Worm (Caenorhabditis elegans) whole organism, young adult: ENCODE results near the gene D1054.1.
A peak's percentile ranks its signal among the peaks of the same experiment; 100 is the strongest.

ENCODE experiments used
- D2030.7 ChIP-seq: fragments of 200-800 bp; sonication (Bioruptor generic); IDR thresholded peaks from 2 replicates; pipeline ENCODE4 v1.3.6; 2022; ENCODE audit warnings: missing genetic modification reagents, missing genetic modification characterization, missing compliant biosample characterization
- F22D6.2 ChIP-seq: sonication (generic microtip); optimal IDR thresholded peaks from 2 replicates; lab custom pipeline; 2016; ENCODE audit warnings: mild to moderate bottlenecking, missing genetic modification characterization, missing compliant biosample characterization
- F23B12.7 ChIP-seq: sonication (generic microtip); optimal IDR thresholded peaks from 2 replicates; lab custom pipeline; 2017; ENCODE audit warnings: missing genetic modification characterization, mild to moderate bottlenecking, missing compliant biosample characterization, antibody characterized with exemption, moderate library complexity; ENCODE audit not compliant: insufficient read depth
- F37B4.10 ChIP-seq: fragments of 200-800 bp; sonication (Bioruptor generic); IDR thresholded peaks from 2 replicates; pipeline ENCODE4 v1.3.6; 2022; ENCODE audit warnings: missing genetic modification characterization, missing compliant biosample characterization
- Y53G8AR.9 ChIP-seq: fragments of 200-800 bp; sonication (Bioruptor generic); conservative IDR thresholded peaks from 2 replicates; pipeline ENCODE4 v1.3.6; 2022; ENCODE audit warnings: missing genetic modification reagents, missing genetic modification characterization, missing compliant biosample characterization
- Y56A3A.18 ChIP-seq: fragments of 200-800 bp; sonication (Bioruptor generic); IDR thresholded peaks from 2 replicates; pipeline ENCODE4 v1.3.6; 2022; ENCODE audit warnings: missing genetic modification reagents, missing genetic modification characterization, missing compliant biosample characterization
- Y67H2A.10 ChIP-seq: fragments of 200-800 bp; sonication (Bioruptor generic); conservative IDR thresholded peaks from 2 replicates; pipeline ENCODE4 v1.3.6; 2022; ENCODE audit warnings: missing genetic modification reagents, missing genetic modification characterization, missing compliant biosample characterization
- Y95B8A.8 ChIP-seq: fragments of 200-800 bp; sonication (Bioruptor generic); IDR thresholded peaks from 2 replicates; pipeline ENCODE4 v1.3.6; 2022; ENCODE audit warnings: missing genetic modification reagents, missing genetic modification characterization, missing compliant biosample characterization
- aptf-2 ChIP-seq: fragments of 200-800 bp; sonication (Bioruptor generic); conservative IDR thresholded peaks from 2 replicates; pipeline ENCODE4 v1.3.6; 2022; ENCODE audit warnings: missing genetic modification reagents, missing genetic modification characterization, missing compliant biosample characterization
- aptf-3 ChIP-seq: fragments of 200-800 bp; sonication (Bioruptor generic); IDR thresholded peaks from 2 replicates; pipeline ENCODE4 v1.3.6; 2022; ENCODE audit warnings: missing genetic modification characterization, missing compliant biosample characterization
- athp-1 ChIP-seq: sonication (generic microtip); optimal IDR thresholded peaks from 2 replicates; lab custom pipeline; 2017; ENCODE audit warnings: mild to moderate bottlenecking, missing genetic modification characterization, missing compliant biosample characterization
- attf-6 ChIP-seq: fragments of 200-800 bp; sonication (Bioruptor generic); IDR thresholded peaks from 2 replicates; pipeline ENCODE4 v1.3.6; 2022; ENCODE audit warnings: missing genetic modification reagents, missing genetic modification characterization, missing compliant biosample characterization
- bed-2 ChIP-seq: fragments of 200-800 bp; sonication (Bioruptor generic); IDR thresholded peaks from 2 replicates; pipeline ENCODE4 v1.3.6; 2022; ENCODE audit warnings: missing genetic modification reagents, missing genetic modification characterization, missing compliant biosample characterization
- ccch-3 ChIP-seq: fragments of 200-800 bp; sonication (Bioruptor generic); optimal IDR thresholded peaks from 2 replicates; lab custom pipeline; 2018; ENCODE audit warnings: mild to moderate bottlenecking, missing genetic modification characterization, missing compliant biosample characterization
- cebp-2 ChIP-seq: fragments of 200-800 bp; sonication (Bioruptor generic); IDR thresholded peaks from 2 replicates; pipeline ENCODE4 v1.3.6; 2022; ENCODE audit warnings: missing genetic modification characterization, missing compliant biosample characterization
- ceh-100 ChIP-seq: fragments of 200-800 bp; sonication (Bioruptor generic); IDR thresholded peaks from 2 replicates; pipeline ENCODE4 v1.3.6; 2022; ENCODE audit warnings: missing genetic modification reagents, missing genetic modification characterization, missing compliant biosample characterization
- ceh-58 ChIP-seq: fragments of 200-800 bp; sonication (Bioruptor generic); IDR thresholded peaks from 2 replicates; pipeline ENCODE4 v1.3.6; 2022; ENCODE audit warnings: missing genetic modification characterization, missing compliant biosample characterization
- ceh-79 ChIP-seq: sonication (generic microtip); optimal IDR thresholded peaks from 2 replicates; lab custom pipeline; 2017; ENCODE audit warnings: mild to moderate bottlenecking, missing genetic modification characterization, missing compliant biosample characterization
- dox-1 ChIP-seq: fragments of 200-800 bp; sonication (Bioruptor generic); IDR thresholded peaks from 2 replicates; pipeline ENCODE4 v1.3.6; 2022; ENCODE audit warnings: missing genetic modification reagents, missing genetic modification characterization, missing compliant biosample characterization
- egl-18 ChIP-seq: fragments of 200-800 bp; sonication (Bioruptor generic); IDR thresholded peaks from 2 replicates; pipeline ENCODE4 v1.3.6; 2022; ENCODE audit warnings: missing genetic modification reagents, missing genetic modification characterization, missing compliant biosample characterization
- ets-4 ChIP-seq: fragments of 200-800 bp; sonication (Bioruptor generic); optimal IDR thresholded peaks from 2 replicates; lab custom pipeline; 2018; ENCODE audit warnings: mild to moderate bottlenecking, missing genetic modification characterization, missing compliant biosample characterization
- fkh-3 ChIP-seq: sonication (generic microtip); optimal IDR thresholded peaks from 2 replicates; lab custom pipeline; 2016; ENCODE audit warnings: mild to moderate bottlenecking, missing genetic modification characterization, missing compliant biosample characterization
- him-1 ChIP-seq: sonication (generic microtip); optimal IDR thresholded peaks from 2 replicates; lab custom pipeline; 2016; ENCODE audit warnings: missing genotype, missing genetic modification reagents, missing genetic modification characterization, missing compliant biosample characterization
- hmg-20 ChIP-seq: fragments of 200-800 bp; sonication (Bioruptor generic); IDR thresholded peaks from 2 replicates; pipeline ENCODE4 v1.3.6; 2022; ENCODE audit warnings: missing genetic modification reagents, missing genetic modification characterization, missing compliant biosample characterization
- hrde-1 ChIP-seq: sonication (generic microtip); optimal IDR thresholded peaks from 2 replicates; lab custom pipeline; 2016; ENCODE audit warnings: missing genetic modification characterization, mild to moderate bottlenecking, missing compliant biosample characterization, moderate library complexity, missing genotype, missing genetic modification reagents, borderline replicate concordance
- let-607 ChIP-seq, 2 experiments: fragments of 200-800 bp in 1 of 2; sonication (Bioruptor generic) in 1 of 2; sonication (generic microtip) in 1 of 2; optimal IDR thresholded peaks; 2 replicates each; lab custom pipeline; 2016 to 2018; ENCODE audit warnings: mild to moderate bottlenecking in 2 of 2, missing compliant biosample characterization in 2 of 2, missing genetic modification characterization in 2 of 2, moderate library complexity in 2 of 2, missing genotype in 1 of 2
- lin-26 ChIP-seq: fragments of 200-800 bp; sonication (Bioruptor generic); IDR thresholded peaks from 2 replicates; pipeline ENCODE4 v1.3.6; 2022; ENCODE audit warnings: missing genetic modification reagents, missing genetic modification characterization, missing compliant biosample characterization
- lin-35 ChIP-seq, 3 experiments: fragments of 150-350 bp in 2 of 3; sonication (generic microtip) in 1 of 3; optimal IDR thresholded peaks; 2 replicates each; lab custom pipeline; 2014 to 2018; ENCODE audit warnings: missing biosample characterization in 3 of 3, missing genetic modification characterization in 3 of 3, missing genetic modification reagents in 3 of 3
- lin-54 ChIP-seq: fragments of 200-800 bp; sonication (Bioruptor generic); optimal IDR thresholded peaks from 2 replicates; lab custom pipeline; 2018; ENCODE audit warnings: mild to moderate bottlenecking, missing genetic modification characterization, missing compliant biosample characterization
- lsy-27 ChIP-seq: sonication (generic microtip); optimal IDR thresholded peaks from 2 replicates; lab custom pipeline; 2017; ENCODE audit warnings: missing genetic modification characterization, mild to moderate bottlenecking, missing compliant biosample characterization, antibody characterized with exemption, missing genotype, borderline replicate concordance; ENCODE audit not compliant: insufficient read depth
- madf-3 ChIP-seq: fragments of 200-800 bp; sonication (Bioruptor generic); IDR thresholded peaks from 2 replicates; pipeline ENCODE4 v1.3.6; 2022; ENCODE audit warnings: missing genetic modification reagents, missing genetic modification characterization, missing compliant biosample characterization
- madf-6 ChIP-seq: fragments of 200-800 bp; sonication (Bioruptor generic); IDR thresholded peaks from 2 replicates; pipeline ENCODE4 v1.3.6; 2022; ENCODE audit warnings: missing genetic modification reagents, missing genetic modification characterization, missing compliant biosample characterization
- madf-8 ChIP-seq: fragments of 200-800 bp; sonication (Bioruptor generic); conservative IDR thresholded peaks from 2 replicates; pipeline ENCODE4 v1.3.6; 2022; ENCODE audit warnings: missing genetic modification reagents, missing genetic modification characterization, missing compliant biosample characterization
- mcd-1 ChIP-seq: fragments of 200-800 bp; sonication (Bioruptor generic); IDR thresholded peaks from 2 replicates; pipeline ENCODE4 v1.3.6; 2022; ENCODE audit warnings: missing genetic modification reagents, missing genetic modification characterization, missing compliant biosample characterization
- mes-4 ChIP-seq: sonication (generic microtip); optimal IDR thresholded peaks from 2 replicates; lab custom pipeline; 2016; ENCODE audit warnings: missing genotype, missing genetic modification characterization, missing compliant biosample characterization
- nfya-1 ChIP-seq: sonication (generic microtip); optimal IDR thresholded peaks from 2 replicates; lab custom pipeline; 2017; ENCODE audit warnings: antibody characterized with exemption, missing compliant biosample characterization, missing genetic modification characterization, borderline replicate concordance; ENCODE audit not compliant: insufficient read depth
- nfyb-1 ChIP-seq: fragments of 200-800 bp; sonication (Bioruptor generic); IDR thresholded peaks from 2 replicates; pipeline ENCODE4 v1.3.6; 2022; ENCODE audit warnings: missing genetic modification reagents, missing genetic modification characterization, missing compliant biosample characterization
- nhr-80 ChIP-seq: sonication (generic microtip); optimal IDR thresholded peaks from 2 replicates; lab custom pipeline; 2016; ENCODE audit warnings: missing genetic modification characterization, missing compliant biosample characterization
- nhr-90 ChIP-seq: sonication (generic microtip); optimal IDR thresholded peaks from 2 replicates; lab custom pipeline; 2016; ENCODE audit warnings: missing genotype, mild to moderate bottlenecking, missing genetic modification characterization, missing compliant biosample characterization
- pbrm-1 ChIP-seq: fragments of 200-800 bp; sonication (Bioruptor generic); IDR thresholded peaks from 2 replicates; pipeline ENCODE4 v1.3.6; 2022; ENCODE audit warnings: missing genetic modification reagents, missing genetic modification characterization, missing compliant biosample characterization
- repo-1 ChIP-seq: sonication (generic microtip); optimal IDR thresholded peaks from 2 replicates; lab custom pipeline; 2017; ENCODE audit warnings: mild to moderate bottlenecking, missing genetic modification characterization, missing compliant biosample characterization
- snpc-1.3 ChIP-seq: sonication (generic microtip); optimal IDR thresholded peaks from 2 replicates; lab custom pipeline; 2017; ENCODE audit warnings: missing genetic modification characterization, mild to moderate bottlenecking, missing compliant biosample characterization, antibody characterized with exemption, moderate library complexity, missing genotype, missing genetic modification reagents; ENCODE audit not compliant: insufficient read depth
- somi-1 ChIP-seq: fragments of 200-800 bp; sonication (Bioruptor generic); optimal IDR thresholded peaks from 2 replicates; lab custom pipeline; 2018; ENCODE audit warnings: mild to moderate bottlenecking, missing genetic modification characterization, missing compliant biosample characterization
- tbx-9 ChIP-seq: sonication (generic microtip); optimal IDR thresholded peaks from 2 replicates; lab custom pipeline; 2016; ENCODE audit warnings: borderline replicate concordance, missing genetic modification characterization, inconsistent platforms, missing compliant biosample characterization
- tlf-1 ChIP-seq: fragments of 200-800 bp; sonication (Bioruptor generic); optimal IDR thresholded peaks from 2 replicates; lab custom pipeline; 2018; ENCODE audit warnings: mild to moderate bottlenecking, missing genetic modification characterization, missing compliant biosample characterization
- zfh-2 ChIP-seq: fragments of 200-800 bp; sonication (Bioruptor generic); conservative IDR thresholded peaks from 2 replicates; pipeline ENCODE4 v1.3.6; 2022; ENCODE audit warnings: missing genetic modification reagents, missing genetic modification characterization, missing compliant biosample characterization
- ztf-3 ChIP-seq: fragments of 200-800 bp; sonication (Bioruptor generic); optimal IDR thresholded peaks from 2 replicates; lab custom pipeline; 2018; ENCODE audit warnings: mild to moderate bottlenecking, missing genetic modification characterization, missing compliant biosample characterization

Gene D1054.1

DNA sequence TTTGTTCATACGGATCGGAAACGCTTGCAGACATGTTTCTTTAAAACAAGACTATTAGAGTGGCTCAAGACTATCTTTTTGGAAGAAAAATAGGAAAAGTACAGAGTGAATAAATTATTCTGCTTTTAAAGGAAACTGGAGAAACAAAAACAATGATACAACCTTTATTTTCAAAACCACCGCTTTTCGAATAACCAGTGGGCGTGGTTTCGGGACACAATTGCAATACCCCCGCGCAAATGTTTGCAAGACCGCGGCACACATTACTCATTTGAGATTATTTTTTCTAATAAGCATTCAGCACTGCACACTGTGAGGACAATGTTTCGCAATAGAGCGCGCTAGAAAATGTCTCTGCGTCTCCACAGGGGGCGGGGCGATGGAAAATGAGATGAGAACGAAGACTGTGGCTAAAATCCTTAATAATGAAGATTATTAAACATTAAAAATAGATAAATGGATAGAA lies 37.9 kb upstream of the D1054.1 start, which contains the start of gene plrg-1 (continued):
- TF ChIP-seq D2030.7 (GFP tag; lab: Robert Waterston, UW): peak; percentile 94
- peak; percentile 48; the same call in 1 of the 2 replicates for TF ChIP-seq madf-8
- TF ChIP-seq Y53G8AR.9 (GFP tag; lab: Robert Waterston, UW): peak; percentile 85
- peak; percentile 38 for TF ChIP-seq repo-1 (tag; lab: Kevin White, UChicago)
- 0 out of 2 replicates have a peak, but pooled peaks have one; percentile 33 for TF ChIP-seq egl-18 (GFP tag; lab: Robert Waterston, UW)
- TF ChIP-seq dox-1: peak; percentile 98
- TF ChIP-seq lin-26 (GFP tag; lab: Robert Waterston, UW): peak; percentile 81
- TF ChIP-seq fkh-3 (tag; lab: Kevin White, UChicago): no peak
- TF ChIP-seq ceh-100 (GFP tag; lab: Robert Waterston, UW): peak; percentile 88
- peak; percentile 27 for TF ChIP-seq somi-1 (GFP tag; lab: Kevin White, UChicago)
- TF ChIP-seq madf-6 (GFP tag; lab: Robert Waterston, UW): peak; percentile 86
- peak; percentile 66 for TF ChIP-seq ets-4
- no peak for TF ChIP-seq mes-4 (tag; lab: Kevin White, UChicago)
- peak; percentile 68; the same call in 1 of the 2 replicates for TF ChIP-seq attf-6 (GFP tag; lab: Robert Waterston, UW)
- peak; percentile 91 for TF ChIP-seq nhr-80
- TF ChIP-seq lsy-27 (tag; lab: Kevin White, UChicago): peak; percentile 57
- peak; percentile 39 for TF ChIP-seq F22D6.2 (tag; lab: Kevin White, UChicago)
- 0 out of 2 replicates have a peak, but pooled peaks have one; percentile 74 for TF ChIP-seq cebp-2 (GFP tag; lab: Robert Waterston, UW)
- peak; percentile 87 for TF ChIP-seq lin-54 (GFP tag; lab: Kevin White, UChicago)
- TF ChIP-seq athp-1 (tag; lab: Kevin White, UChicago): peak; percentile 84
- peak; percentile 89 for TF ChIP-seq madf-3 (GFP tag; lab: Robert Waterston, UW)
- peak; percentile 79; the same call in 1 of the 2 replicates for TF ChIP-seq Y95B8A.8 (GFP tag; lab: Robert Waterston, UW)
- TF ChIP-seq F37B4.10: 0 out of 2 replicates have a peak, but pooled peaks have one; percentile 66
- TF ChIP-seq tbx-9 (tag; lab: Kevin White, UChicago): no peak
- TF ChIP-seq ccch-3 (GFP tag; lab: Kevin White, UChicago): no peak
- TF ChIP-seq aptf-2 (GFP tag; lab: Robert Waterston, UW): no peak; the same call in 1 of the 2 replicates
- peak; percentile 34 to 70 for TF ChIP-seq let-607 (tag; optimal IDR thresholded peaks at IDR 0.05; lab: Kevin White, UChicago)
- no peak for TF ChIP-seq ceh-79
- TF ChIP-seq Y67H2A.10 (GFP tag; lab: Robert Waterston, UW): peak; percentile 31; the same call in 1 of the 2 replicates
- peak; percentile 40 for TF ChIP-seq nhr-90 (tag; lab: Kevin White, UChicago)
- TF ChIP-seq mcd-1 (GFP tag; lab: Robert Waterston, UW): peak; percentile 90
- TF ChIP-seq bed-2 (GFP tag; lab: Robert Waterston, UW): no peak
- no peak for TF ChIP-seq aptf-3 (GFP tag; lab: Robert Waterston, UW)
- peak; percentile 94 for TF ChIP-seq pbrm-1 (GFP tag; lab: Robert Waterston, UW)
- no peak for TF ChIP-seq ztf-3 (GFP tag; lab: Kevin White, UChicago)
- peak; percentile 85 for TF ChIP-seq tlf-1
- peak; percentile 69 for TF ChIP-seq zfh-2
- TF ChIP-seq Y56A3A.18: peak; percentile 56; the same call in 1 of the 2 replicates
- TF ChIP-seq nfya-1 (tag; lab: Kevin White, UChicago): no peak
- TF ChIP-seq hrde-1: peak; percentile 28
- TF ChIP-seq nfyb-1 (GFP tag; lab: Robert Waterston, UW): peak; percentile 92
- no peak for TF ChIP-seq ceh-58
- TF ChIP-seq snpc-1.3 (tag; lab: Kevin White, UChicago): peak; percentile 82
- TF ChIP-seq lin-35 (GFP tag; optimal IDR thresholded peaks at IDR 0.05; lab: Kevin White, UChicago): peak in 1 of 3 experiments; percentile 76
- TF ChIP-seq F23B12.7 (tag; lab: Kevin White, UChicago): peak; percentile 84
- peak; percentile 79 for TF ChIP-seq hmg-20 (GFP tag; lab: Robert Waterston, UW)
- peak; percentile 47 for TF ChIP-seq him-1 (tag; lab: Kevin White, UChicago)
